Fruit fly (Drosophila melanogaster) whole organism, pupa: Measurements from ENCODE around the gene GAA1.

Experiments
- CG10348 ChIP-seq: fragments of 200-800 bp; sonication (Bioruptor generic); IDR thresholded peaks from 2 replicates; pipeline ENCODE4 v1.3.6; 2022; ENCODE audit warnings: missing biosample characterization, missing genetic modification characterization
- CG13204 ChIP-seq: fragments of 200-800 bp; sonication (Bioruptor generic); optimal IDR thresholded peaks from 2 replicates; lab custom pipeline; 2018; ENCODE audit warnings: missing biosample characterization, mild to moderate bottlenecking, missing genetic modification characterization, moderate library complexity
- CG32121 ChIP-seq: fragments of 200-800 bp; sonication (Bioruptor generic); IDR thresholded peaks from 2 replicates; pipeline ENCODE4 v1.3.6; 2022; ENCODE audit warnings: missing biosample characterization, missing genetic modification characterization
- CG4496 ChIP-seq: fragments of 200-800 bp; sonication (Bioruptor generic); IDR thresholded peaks from 3 replicates; pipeline ENCODE4 v1.3.6; 2022; ENCODE audit warnings: missing biosample characterization, missing genetic modification characterization
- CG9948 ChIP-seq: fragments of 200-800 bp; sonication (Bioruptor generic); optimal IDR thresholded peaks from 2 replicates; lab custom pipeline; 2018; ENCODE audit warnings: missing biosample characterization, mild to moderate bottlenecking, missing genetic modification characterization, moderate library complexity
- EcR ChIP-seq: fragments of 200-800 bp; sonication (Bioruptor generic); optimal IDR thresholded peaks from 3 replicates; lab custom pipeline; 2019; ENCODE audit warnings: missing biosample characterization, missing genetic modification characterization, mild to moderate bottlenecking, moderate library complexity, missing genetic modification reagents
- Ets98B ChIP-seq: fragments of 200-800 bp; sonication (Bioruptor generic); IDR thresholded peaks from 2 replicates; pipeline ENCODE4 v1.3.6; 2022; ENCODE audit warnings: missing biosample characterization, missing genetic modification characterization
- Pif1A ChIP-seq: fragments of 200-800 bp; sonication (Bioruptor generic); optimal IDR thresholded peaks from 3 replicates; lab custom pipeline; 2016; ENCODE audit warnings: missing biosample characterization, missing genetic modification characterization
- Pif1B ChIP-seq: fragments of 200-800 bp; sonication (Bioruptor generic); optimal IDR thresholded peaks from 3 replicates; lab custom pipeline; 2016; ENCODE audit warnings: missing biosample characterization, missing genetic modification characterization
- Snoo ChIP-seq: fragments of 200-800 bp; sonication (Bioruptor generic); optimal IDR thresholded peaks from 3 replicates; lab custom pipeline; 2017; ENCODE audit warnings: missing biosample characterization, mild to moderate bottlenecking, missing genetic modification characterization, inconsistent platforms
- fd96Ca ChIP-seq: fragments of 200-800 bp; sonication (Bioruptor generic); IDR thresholded peaks from 3 replicates; pipeline ENCODE4 v1.3.6; 2022; ENCODE audit warnings: missing biosample characterization, missing genetic modification characterization
- gl ChIP-seq: fragments of 200-800 bp; sonication (Bioruptor generic); optimal IDR thresholded peaks from 2 replicates; lab custom pipeline; 2018; ENCODE audit warnings: missing biosample characterization, mild to moderate bottlenecking, missing genetic modification characterization

DNA sequence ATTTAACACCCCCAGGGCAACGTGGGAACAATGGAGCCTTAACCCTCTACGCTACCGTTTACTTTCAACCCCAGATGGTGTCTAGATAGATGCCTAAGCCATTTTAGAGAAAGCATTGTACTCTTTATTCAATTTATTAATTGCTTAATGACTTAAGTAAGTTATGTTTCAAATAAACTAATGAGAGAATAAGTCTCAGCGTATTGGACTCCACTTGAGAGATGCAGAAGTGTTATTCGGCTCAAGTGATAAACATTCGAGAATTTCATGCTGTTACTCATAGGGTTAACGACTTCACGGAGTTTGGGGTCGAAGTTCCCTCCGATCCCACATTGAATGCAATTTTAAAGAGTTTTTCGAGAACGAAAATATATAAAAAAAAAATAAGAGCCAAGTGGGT, 15.1 kb upstream of the GAA1 start:
- no peak for TF ChIP-seq gl
- no peak for TF ChIP-seq Pif1B
- TF ChIP-seq CG32121: no peak
- no peak for TF ChIP-seq Snoo
- no peak for TF ChIP-seq CG9948
- peak; percentile 36 for TF ChIP-seq EcR (GFP tag; lab: Kevin White, UChicago)
- TF ChIP-seq fd96Ca: no peak
- no peak for TF ChIP-seq CG4496
- TF ChIP-seq CG13204: no peak
- TF ChIP-seq Ets98B: no peak
- peak; percentile 43 for TF ChIP-seq Pif1A (GFP tag; lab: Kevin White, UChicago)
- TF ChIP-seq CG10348: no peak
